Worm (Caenorhabditis elegans) whole organism, L4 larva: ENCODE data around the gene idpa-1.

ENCODE experiments used
- F44E2.7 ChIP-seq: fragments of 200-800 bp; sonication (Bioruptor generic); IDR thresholded peaks from 2 replicates; pipeline ENCODE4 v2.1.2; 2022; ENCODE audit warnings: missing genetic modification characterization, missing compliant biosample characterization
- R02D3.7 ChIP-seq: fragments of 150-350 bp; sonication (generic microtip); optimal IDR thresholded peaks from 3 replicates; lab custom pipeline; 2014; ENCODE audit warnings: missing biosample characterization, missing genetic modification characterization
- T20F7.1 ChIP-seq: fragments of 200-800 bp; sonication (Bioruptor generic); optimal IDR thresholded peaks from 2 replicates; lab custom pipeline; 2018; ENCODE audit warnings: mild to moderate bottlenecking, missing genetic modification characterization, missing compliant biosample characterization
- Y105C5A.15 ChIP-seq: fragments of 200-800 bp; sonication (Bioruptor generic); IDR thresholded peaks from 2 replicates; pipeline ENCODE4 v1.3.6; 2022; ENCODE audit warnings: missing genetic modification characterization, missing compliant biosample characterization
- ZK337.2 ChIP-seq: fragments of 200-800 bp; sonication (Bioruptor generic); IDR thresholded peaks from 2 replicates; pipeline ENCODE4 v1.3.6; 2022; ENCODE audit warnings: missing genetic modification reagents, missing genetic modification characterization, missing compliant biosample characterization
- ZK546.5 ChIP-seq, 2 experiments: sonication (generic microtip); optimal IDR thresholded peaks; 2 replicates each; lab custom pipeline; 2017; ENCODE audit warnings: missing biosample characterization in 2 of 2, missing genetic modification characterization in 2 of 2
- arid-1 ChIP-seq: fragments of 200-800 bp; sonication (Bioruptor generic); conservative IDR thresholded peaks from 2 replicates; pipeline ENCODE4 v1.3.6; 2022; ENCODE audit warnings: missing genetic modification reagents, missing genetic modification characterization, missing compliant biosample characterization
- ceh-32 ChIP-seq: sonication (generic microtip); optimal IDR thresholded peaks from 2 replicates; lab custom pipeline; 2016; ENCODE audit warnings: mild to moderate bottlenecking, missing genetic modification characterization, missing compliant biosample characterization; ENCODE audit not compliant: poor library complexity
- ceh-44 ChIP-seq: fragments of 200-800 bp; sonication (Bioruptor generic); IDR thresholded peaks from 2 replicates; pipeline ENCODE4 v1.3.6; 2022; ENCODE audit warnings: missing genetic modification reagents, missing genetic modification characterization, missing compliant biosample characterization
- ceh-62 ChIP-seq: sonication (generic microtip); optimal IDR thresholded peaks from 2 replicates; lab custom pipeline; 2017; ENCODE audit warnings: missing biosample characterization, missing genetic modification characterization
- ces-1 ChIP-seq: fragments of 150-350 bp; sonication (generic microtip); optimal IDR thresholded peaks from 4 replicates; lab custom pipeline; 2014; ENCODE audit warnings: missing biosample characterization, missing genetic modification reagents, missing genetic modification characterization
- ctbp-1 ChIP-seq: fragments of 200-800 bp; sonication (Bioruptor generic); IDR thresholded peaks from 2 replicates; pipeline ENCODE4 v1.3.6; 2022; ENCODE audit warnings: missing genetic modification reagents, missing genetic modification characterization, missing compliant biosample characterization
- daf-16 ChIP-seq, 3 experiments: sonication (generic microtip); optimal IDR thresholded peaks; 2 replicates each; lab custom pipeline; 2016 to 2017; ENCODE audit warnings: missing genetic modification characterization in 3 of 3, missing genetic modification reagents in 3 of 3, mild to moderate bottlenecking in 2 of 3, missing compliant biosample characterization in 2 of 3, missing biosample characterization in 1 of 3, moderate library complexity in 1 of 3
- daf-8 ChIP-seq: fragments of 200-800 bp; sonication (Bioruptor generic); IDR thresholded peaks from 2 replicates; pipeline ENCODE4 v1.3.6; 2022; ENCODE audit warnings: missing genetic modification characterization, missing compliant biosample characterization
- dmd-6 ChIP-seq: fragments of 200-800 bp; sonication (Bioruptor generic); IDR thresholded peaks from 2 replicates; pipeline ENCODE4 v1.3.6; 2022; ENCODE audit warnings: missing genetic modification reagents, missing genetic modification characterization, missing compliant biosample characterization
- dpl-1 ChIP-seq: fragments of 150-350 bp; optimal IDR thresholded peaks from 2 replicates; lab custom pipeline; 2014; ENCODE audit warnings: missing biosample characterization, missing genetic modification reagents, missing genetic modification characterization
- dve-1 ChIP-seq: sonication (generic microtip); optimal IDR thresholded peaks from 2 replicates; lab custom pipeline; 2017; ENCODE audit warnings: antibody characterized with exemption, mild to moderate bottlenecking, missing genetic modification characterization, missing compliant biosample characterization; ENCODE audit not compliant: insufficient read depth
- fkh-10 ChIP-seq: fragments of 150-350 bp; optimal IDR thresholded peaks from 2 replicates; lab custom pipeline; 2014; ENCODE audit warnings: missing biosample characterization, missing genetic modification reagents, missing genetic modification characterization
- hlh-11 ChIP-seq: fragments of 200-800 bp; sonication (Bioruptor generic); optimal IDR thresholded peaks from 2 replicates; lab custom pipeline; 2018; ENCODE audit warnings: mild to moderate bottlenecking, missing genetic modification characterization, missing compliant biosample characterization
- hlh-30 ChIP-seq: sonication (generic microtip); optimal IDR thresholded peaks from 2 replicates; lab custom pipeline; 2017; ENCODE audit warnings: antibody characterized with exemption, mild to moderate bottlenecking, missing genetic modification characterization, missing compliant biosample characterization; ENCODE audit not compliant: insufficient read depth
- lim-7 ChIP-seq: fragments of 200-800 bp; sonication (Bioruptor generic); IDR thresholded peaks from 2 replicates; pipeline ENCODE4 v1.3.6; 2022; ENCODE audit warnings: missing genetic modification characterization, missing compliant biosample characterization
- lin-1 ChIP-seq: fragments of 200-800 bp; sonication (Bioruptor generic); IDR thresholded peaks from 2 replicates; pipeline ENCODE4 v1.3.6; 2022; ENCODE audit warnings: missing genetic modification reagents, missing genetic modification characterization, missing compliant biosample characterization
- lin-13 ChIP-seq: fragments of 150-350 bp; optimal IDR thresholded peaks from 2 replicates; lab custom pipeline; 2014; ENCODE audit warnings: missing biosample characterization, missing genetic modification reagents, missing genetic modification characterization
- lin-29 ChIP-seq: fragments of 200-800 bp; sonication (Bioruptor generic); IDR thresholded peaks from 2 replicates; pipeline ENCODE4 v1.3.6; 2022; ENCODE audit warnings: missing genetic modification reagents, missing genetic modification characterization, missing compliant biosample characterization
- lin-38 ChIP-seq: fragments of 200-800 bp; sonication (Bioruptor generic); IDR thresholded peaks from 2 replicates; pipeline ENCODE4 v1.3.6; 2022; ENCODE audit warnings: missing genetic modification reagents, missing genetic modification characterization, missing compliant biosample characterization
- lir-3 ChIP-seq: sonication (generic microtip); optimal IDR thresholded peaks from 2 replicates; lab custom pipeline; 2016; ENCODE audit warnings: mild to moderate bottlenecking, missing genetic modification characterization, missing compliant biosample characterization
- lsy-2 ChIP-seq, 2 experiments: fragments of 150-350 bp in 1 of 2; sonication (generic microtip) in 1 of 2; optimal IDR thresholded peaks; 2 replicates each; lab custom pipeline; 2014 to 2017; ENCODE audit warnings: missing biosample characterization in 2 of 2, missing genetic modification characterization in 2 of 2
- madf-5 ChIP-seq, 2 experiments: fragments of 200-800 bp; sonication (Bioruptor generic); IDR thresholded peaks; 2 replicates each; pipeline ENCODE4 v1.3.6; 2022; ENCODE audit warnings: missing compliant biosample characterization in 2 of 2, missing genetic modification characterization in 2 of 2
- mdl-1 ChIP-seq, 2 experiments: fragments of 150-350 bp in 1 of 2; sonication (generic microtip) in 1 of 2; optimal IDR thresholded peaks; 2 replicates each; lab custom pipeline; 2014 to 2017; ENCODE audit warnings: missing biosample characterization in 2 of 2, missing genetic modification characterization in 2 of 2
- mep-1 ChIP-seq: fragments of 150-350 bp; sonication (generic microtip); optimal IDR thresholded peaks from 3 replicates; lab custom pipeline; 2014; ENCODE audit warnings: missing biosample characterization, missing genetic modification characterization
- mxl-3 ChIP-seq: fragments of 200-800 bp; sonication (Bioruptor generic); optimal IDR thresholded peaks from 2 replicates; lab custom pipeline; 2018; ENCODE audit warnings: mild to moderate bottlenecking, missing genetic modification characterization, missing compliant biosample characterization
- nhr-11 ChIP-seq: fragments of 150-350 bp; optimal IDR thresholded peaks from 2 replicates; lab custom pipeline; 2014; ENCODE audit warnings: missing biosample characterization, missing genetic modification characterization
- nhr-111 ChIP-seq: fragments of 200-800 bp; sonication (Bioruptor generic); optimal IDR thresholded peaks from 2 replicates; lab custom pipeline; 2018; ENCODE audit warnings: mild to moderate bottlenecking, missing genetic modification characterization, missing compliant biosample characterization
- nhr-48 ChIP-seq: sonication (generic microtip); optimal IDR thresholded peaks from 2 replicates; lab custom pipeline; 2016; ENCODE audit warnings: mild to moderate bottlenecking, missing genetic modification characterization, missing compliant biosample characterization
- nhr-6 ChIP-seq: fragments of 150-350 bp; optimal IDR thresholded peaks from 2 replicates; lab custom pipeline; 2014; ENCODE audit warnings: missing biosample characterization, missing genetic modification characterization
- pqm-1 ChIP-seq: sonication (generic microtip); optimal IDR thresholded peaks from 2 replicates; lab custom pipeline; 2017; ENCODE audit warnings: missing biosample characterization, missing genetic modification characterization
- rbr-2 ChIP-seq: sonication (generic microtip); optimal IDR thresholded peaks from 2 replicates; lab custom pipeline; 2016; ENCODE audit warnings: missing genotype, missing genetic modification characterization, missing compliant biosample characterization
- set-16 ChIP-seq: fragments of 200-800 bp; sonication (Bioruptor generic); IDR thresholded peaks from 2 replicates; pipeline ENCODE4 v1.3.6; 2022; ENCODE audit warnings: missing genetic modification reagents, missing genetic modification characterization, missing compliant biosample characterization
- skn-1 ChIP-seq: fragments of 150-350 bp; optimal IDR thresholded peaks from 2 replicates; lab custom pipeline; 2014; ENCODE audit warnings: missing biosample characterization, missing genetic modification characterization
- tra-1 ChIP-seq: fragments of 200-800 bp; sonication (Bioruptor generic); IDR thresholded peaks from 2 replicates; pipeline ENCODE4 v1.3.6; 2022; ENCODE audit warnings: missing genetic modification reagents, missing genetic modification characterization, missing compliant biosample characterization

idpa-1 gene

ce11 chrIII:2874144-2874868 lies 26.7 kb downstream of the idpa-1 start, which contains the start of gene klf-1 (continued):
- TF ChIP-seq mxl-3 (GFP tag; lab: Kevin White, UChicago): peak; percentile 4
- TF ChIP-seq lim-7 (GFP tag; lab: Robert Waterston, UW): no peak
- peak; percentile 60 for TF ChIP-seq pqm-1 (tag; lab: Kevin White, UChicago)
- no peak for TF ChIP-seq ZK546.5 (tag; optimal IDR thresholded peaks at IDR 0.05; lab: Kevin White, UChicago)
- TF ChIP-seq Y105C5A.15: no peak
- TF ChIP-seq nhr-111: no peak
- TF ChIP-seq lin-29 (GFP tag; lab: Robert Waterston, UW): no peak
- TF ChIP-seq set-16 (GFP tag; lab: Robert Waterston, UW): no peak
- peak; percentile 83 for TF ChIP-seq tra-1 (GFP tag; lab: Robert Waterston, UW)
- TF ChIP-seq mdl-1 (tag; optimal IDR thresholded peaks at IDR 0.05; lab: Kevin White, UChicago): peak in 1 of 2 experiments; percentile 58
- TF ChIP-seq hlh-11 (tag; lab: Kevin White, UChicago): peak; percentile 92
- no peak for TF ChIP-seq ceh-32 (tag; lab: Kevin White, UChicago)
- TF ChIP-seq lir-3: no peak
- no peak; the same call in 1 of the 2 replicates for TF ChIP-seq lin-38 (GFP tag; lab: Robert Waterston, UW)
- no peak for TF ChIP-seq rbr-2
- TF ChIP-seq arid-1 (GFP tag; lab: Robert Waterston, UW): no peak
- peak; percentile 84 for TF ChIP-seq dve-1 (tag; lab: Kevin White, UChicago)
- peak; percentile 24 for TF ChIP-seq lin-13 (GFP tag; lab: Kevin White, UChicago)
- no peak for TF ChIP-seq R02D3.7 (tag; lab: Kevin White, UChicago)
- TF ChIP-seq ces-1 (GFP tag; lab: Kevin White, UChicago): no peak
- no peak for TF ChIP-seq nhr-6 (tag; lab: Kevin White, UChicago)
- no peak for TF ChIP-seq ceh-44
- peak; percentile 51 for TF ChIP-seq nhr-48 (tag; lab: Kevin White, UChicago)
- peak; percentile 39 for TF ChIP-seq mep-1 (tag; lab: Kevin White, UChicago)
- TF ChIP-seq lsy-2 (tag; optimal IDR thresholded peaks at IDR 0.05; lab: Kevin White, UChicago): peak in 1 of 2 experiments; percentile 48
- TF ChIP-seq ZK337.2 (GFP tag; lab: Robert Waterston, UW): no peak
- peak; percentile 86 for TF ChIP-seq dmd-6 (GFP tag; lab: Robert Waterston, UW)
- TF ChIP-seq lin-1: 0 out of 2 replicates have a peak, but pooled peaks have one; percentile 16
- TF ChIP-seq F44E2.7 (GFP tag; lab: Robert Waterston, UW): no peak
- TF ChIP-seq T20F7.1: peak; percentile 42
- no peak for TF ChIP-seq daf-16 (GFP tag; optimal IDR thresholded peaks at IDR 0.05; lab: Kevin White, UChicago)
- peak; percentile 52 for TF ChIP-seq daf-16 (tag; optimal IDR thresholded peaks at IDR 0.05; lab: Kevin White, UChicago)
- TF ChIP-seq ctbp-1: no peak
- no peak for TF ChIP-seq ceh-62 (tag; lab: Kevin White, UChicago)
- TF ChIP-seq skn-1 (tag; lab: Kevin White, UChicago): no peak
- TF ChIP-seq madf-5 (GFP tag; IDR thresholded peaks at IDR 0.05; lab: Robert Waterston, UW): no peak
- no peak for TF ChIP-seq fkh-10 (GFP tag; lab: Kevin White, UChicago)
- peak; percentile 24 for TF ChIP-seq dpl-1 (GFP tag; lab: Kevin White, UChicago)
- no peak for TF ChIP-seq daf-8 (GFP tag; lab: Robert Waterston, UW)
- TF ChIP-seq nhr-11 (tag; lab: Kevin White, UChicago): no peak
- TF ChIP-seq hlh-30 (tag; lab: Kevin White, UChicago): peak; percentile 88
